Fruit fly (Drosophila melanogaster) whole organism, prepupa: ENCODE data around the gene CG34241.

Experiments used
- Blimp-1 ChIP-seq: fragments of 200-800 bp; sonication (Bioruptor generic); optimal IDR thresholded peaks from 3 replicates; lab custom pipeline; 2017; ENCODE audit warnings: missing biosample characterization, missing genetic modification characterization, mild to moderate bottlenecking, moderate library complexity, missing genetic modification reagents
- CG10631 ChIP-seq: fragments of 200-800 bp; sonication (Bioruptor generic); optimal IDR thresholded peaks from 2 replicates; lab custom pipeline; 2016; ENCODE audit warnings: missing biosample characterization, missing genetic modification characterization
- CG11294 ChIP-seq: fragments of 200-800 bp; sonication (Bioruptor generic); IDR thresholded peaks from 2 replicates; pipeline ENCODE4 v1.3.6; 2022; ENCODE audit warnings: missing biosample characterization, missing genetic modification characterization
- CG11902 ChIP-seq: fragments of 200-800 bp; sonication (Bioruptor generic); optimal IDR thresholded peaks from 3 replicates; lab custom pipeline; 2016; ENCODE audit warnings: missing biosample characterization, missing genetic modification characterization
- CG1621 ChIP-seq: fragments of 200-800 bp; sonication (Bioruptor generic); optimal IDR thresholded peaks from 3 replicates; lab custom pipeline; 2018; ENCODE audit warnings: missing biosample characterization, mild to moderate bottlenecking, missing genetic modification characterization
- CG16779 ChIP-seq: fragments of 200-800 bp; sonication (Bioruptor generic); optimal IDR thresholded peaks from 3 replicates; lab custom pipeline; 2017; ENCODE audit warnings: missing biosample characterization, mild to moderate bottlenecking, missing genetic modification characterization
- CG3032 ChIP-seq: fragments of 200-800 bp; optimal IDR thresholded peaks from 2 replicates; lab custom pipeline; 2019; ENCODE audit warnings: missing biosample characterization, mild to moderate bottlenecking, missing genetic modification characterization, moderate library complexity
- CG32006 ChIP-seq: fragments of 200-800 bp; sonication (Bioruptor generic); optimal IDR thresholded peaks from 3 replicates; lab custom pipeline; 2017; ENCODE audit warnings: missing biosample characterization, mild to moderate bottlenecking, missing genetic modification characterization
- CG34406 ChIP-seq: fragments of 200-800 bp; sonication (Bioruptor generic); optimal IDR thresholded peaks from 3 replicates; lab custom pipeline; 2016; ENCODE audit warnings: missing biosample characterization, missing genetic modification characterization
- CG4318 ChIP-seq: fragments of 200-800 bp; sonication (Bioruptor generic); optimal IDR thresholded peaks from 3 replicates; lab custom pipeline; 2017; ENCODE audit warnings: missing biosample characterization, mild to moderate bottlenecking, missing genetic modification characterization
- CG6163 ChIP-seq: fragments of 200-800 bp; sonication (Bioruptor generic); IDR thresholded peaks from 3 replicates; pipeline ENCODE4 v1.3.6; 2022; ENCODE audit warnings: missing biosample characterization, missing genetic modification characterization
- CG6276 ChIP-seq: fragments of 200-800 bp; sonication (Bioruptor generic); optimal IDR thresholded peaks from 2 replicates; lab custom pipeline; 2017; ENCODE audit warnings: missing biosample characterization, mild to moderate bottlenecking, missing genetic modification characterization
- CG6808 ChIP-seq: fragments of 200-800 bp; sonication (Bioruptor generic); optimal IDR thresholded peaks from 3 replicates; lab custom pipeline; 2017; ENCODE audit warnings: missing biosample characterization, missing genetic modification characterization, mild to moderate bottlenecking, moderate library complexity, missing genetic modification reagents
- CG6854 ChIP-seq: fragments of 200-800 bp; sonication (Bioruptor generic); optimal IDR thresholded peaks from 2 replicates; lab custom pipeline; 2017; ENCODE audit warnings: missing biosample characterization, mild to moderate bottlenecking, missing genetic modification characterization
- CG7368 ChIP-seq: fragments of 200-800 bp; sonication (Bioruptor generic); optimal IDR thresholded peaks from 3 replicates; lab custom pipeline; 2016; ENCODE audit warnings: missing biosample characterization, missing genetic modification characterization
- CG8119 ChIP-seq: fragments of 200-800 bp; sonication (Bioruptor generic); IDR thresholded peaks from 3 replicates; pipeline ENCODE4 v1.3.6; 2022; ENCODE audit warnings: missing biosample characterization, missing genetic modification characterization
- CG9139 ChIP-seq: fragments of 200-800 bp; sonication (Bioruptor generic); optimal IDR thresholded peaks from 3 replicates; lab custom pipeline; 2017; ENCODE audit warnings: missing biosample characterization, mild to moderate bottlenecking, missing genetic modification characterization
- Eip75B ChIP-seq: fragments of 200-800 bp; sonication (Bioruptor generic); optimal IDR thresholded peaks from 3 replicates; lab custom pipeline; 2016; ENCODE audit warnings: missing biosample characterization, missing genetic modification characterization
- Eip78C ChIP-seq: fragments of 200-800 bp; sonication (Bioruptor generic); peaks from one replicate; lab custom pipeline; 2016; ENCODE audit warnings: missing biosample characterization, missing genetic modification characterization
- Eip93F ChIP-seq: fragments of 200-800 bp; sonication (Bioruptor generic); optimal IDR thresholded peaks from 2 replicates; lab custom pipeline; 2016; ENCODE audit warnings: missing biosample characterization, mild to moderate bottlenecking, missing genetic modification characterization
- Ets21C ChIP-seq: fragments of 200-800 bp; sonication (Bioruptor generic); optimal IDR thresholded peaks from 3 replicates; lab custom pipeline; 2016; ENCODE audit warnings: missing biosample characterization, missing genetic modification characterization
- Ets96B ChIP-seq: fragments of 200-800 bp; optimal IDR thresholded peaks from 2 replicates; lab custom pipeline; 2019; ENCODE audit warnings: missing biosample characterization, mild to moderate bottlenecking, missing genetic modification characterization, moderate library complexity
- Hr39 ChIP-seq: fragments of 200-800 bp; sonication (Bioruptor generic); optimal IDR thresholded peaks from 2 replicates; lab custom pipeline; 2016; ENCODE audit warnings: missing biosample characterization, missing genetic modification characterization
- Hr4 ChIP-seq: fragments of 200-800 bp; sonication (Bioruptor generic); optimal IDR thresholded peaks from 3 replicates; lab custom pipeline; 2016; ENCODE audit warnings: missing biosample characterization, missing genetic modification characterization
- Lpt ChIP-seq: fragments of 200-800 bp; sonication (Bioruptor generic); optimal IDR thresholded peaks from 3 replicates; lab custom pipeline; 2016; ENCODE audit warnings: missing biosample characterization, missing genetic modification characterization
- OdsH ChIP-seq: fragments of 200-800 bp; sonication (Bioruptor generic); optimal IDR thresholded peaks from 3 replicates; lab custom pipeline; 2016; ENCODE audit warnings: missing biosample characterization, missing genetic modification characterization
- Smox ChIP-seq: fragments of 200-800 bp; sonication (Bioruptor generic); optimal IDR thresholded peaks from 3 replicates; lab custom pipeline; 2016; ENCODE audit warnings: missing biosample characterization, missing genetic modification characterization
- Sox102F ChIP-seq: fragments of 200-800 bp; sonication (Bioruptor generic); optimal IDR thresholded peaks from 2 replicates; lab custom pipeline; 2016; ENCODE audit warnings: missing biosample characterization, mild to moderate bottlenecking, missing genetic modification characterization
- Sox14 ChIP-seq: fragments of 200-800 bp; sonication (Bioruptor generic); optimal IDR thresholded peaks from 3 replicates; lab custom pipeline; 2016; ENCODE audit warnings: missing biosample characterization, missing genetic modification characterization
- Sox15 ChIP-seq: fragments of 200-800 bp; sonication (Bioruptor generic); optimal IDR thresholded peaks from 3 replicates; lab custom pipeline; 2016; ENCODE audit warnings: missing biosample characterization, missing genetic modification characterization
- achi ChIP-seq: fragments of 200-800 bp; sonication (Bioruptor generic); optimal IDR thresholded peaks from 3 replicates; lab custom pipeline; 2016; ENCODE audit warnings: missing biosample characterization, missing genetic modification characterization
- acj6 ChIP-seq: fragments of 200-800 bp; sonication (Bioruptor generic); optimal IDR thresholded peaks from 3 replicates; lab custom pipeline; 2016; ENCODE audit warnings: missing biosample characterization, missing genetic modification characterization
- cyc ChIP-seq: fragments of 200-800 bp; sonication (Bioruptor generic); optimal IDR thresholded peaks from 3 replicates; lab custom pipeline; 2016; ENCODE audit warnings: missing biosample characterization, missing genetic modification characterization
- dac ChIP-seq: fragments of 200-800 bp; sonication (Bioruptor generic); optimal IDR thresholded peaks from 2 replicates; lab custom pipeline; 2017; ENCODE audit warnings: missing biosample characterization, mild to moderate bottlenecking, missing genetic modification characterization
- dsx ChIP-seq: fragments of 200-800 bp; optimal IDR thresholded peaks from 3 replicates; lab custom pipeline; 2019; ENCODE audit warnings: missing biosample characterization, mild to moderate bottlenecking, missing genetic modification characterization, moderate library complexity; ENCODE audit not compliant: poor library complexity, severe bottlenecking
- eg ChIP-seq: fragments of 200-800 bp; sonication (Bioruptor generic); IDR thresholded peaks from 3 replicates; pipeline ENCODE4 v1.3.6; 2022; ENCODE audit warnings: missing biosample characterization, missing genetic modification characterization
- esn ChIP-seq: fragments of 200-800 bp; sonication (Bioruptor generic); optimal IDR thresholded peaks from 2 replicates; lab custom pipeline; 2016; ENCODE audit warnings: missing biosample characterization, mild to moderate bottlenecking, missing genetic modification characterization, moderate library complexity
- fd59A ChIP-seq: fragments of 200-800 bp; sonication (Bioruptor generic); optimal IDR thresholded peaks from 2 replicates; lab custom pipeline; 2017; ENCODE audit warnings: missing biosample characterization, mild to moderate bottlenecking, missing genetic modification characterization, missing genetic modification reagents
- fd85E ChIP-seq: fragments of 200-800 bp; sonication (Bioruptor generic); optimal IDR thresholded peaks from 3 replicates; lab custom pipeline; 2016; ENCODE audit warnings: missing biosample characterization, missing genetic modification characterization
- fkh ChIP-seq: fragments of 200-800 bp; sonication (Bioruptor generic); optimal IDR thresholded peaks from 3 replicates; lab custom pipeline; 2017; ENCODE audit warnings: missing biosample characterization, mild to moderate bottlenecking, missing genetic modification characterization, moderate library complexity
- lz ChIP-seq: fragments of 200-800 bp; sonication (Bioruptor generic); optimal IDR thresholded peaks from 3 replicates; lab custom pipeline; 2016; ENCODE audit warnings: missing biosample characterization, missing genetic modification characterization
- pdm3 ChIP-seq: fragments of 200-800 bp; sonication (Bioruptor generic); optimal IDR thresholded peaks from 3 replicates; lab custom pipeline; 2016; ENCODE audit warnings: missing biosample characterization, missing genetic modification characterization
- salr ChIP-seq, 2 experiments: fragments of 200-800 bp; sonication (Bioruptor generic); optimal IDR thresholded peaks; 3 replicates each; lab custom pipeline; 2016 to 2018; ENCODE audit warnings: missing biosample characterization in 2 of 2, missing genetic modification characterization in 2 of 2, mild to moderate bottlenecking in 1 of 2
- svp ChIP-seq: fragments of 200-800 bp; sonication (Bioruptor generic); peaks from one replicate; lab custom pipeline; 2016; ENCODE audit warnings: missing biosample characterization, missing genetic modification characterization
- topi ChIP-seq: fragments of 200-800 bp; sonication (Bioruptor generic); optimal IDR thresholded peaks from 3 replicates; lab custom pipeline; 2016; ENCODE audit warnings: missing biosample characterization, missing genetic modification characterization

Gene CG34241

DNA sequence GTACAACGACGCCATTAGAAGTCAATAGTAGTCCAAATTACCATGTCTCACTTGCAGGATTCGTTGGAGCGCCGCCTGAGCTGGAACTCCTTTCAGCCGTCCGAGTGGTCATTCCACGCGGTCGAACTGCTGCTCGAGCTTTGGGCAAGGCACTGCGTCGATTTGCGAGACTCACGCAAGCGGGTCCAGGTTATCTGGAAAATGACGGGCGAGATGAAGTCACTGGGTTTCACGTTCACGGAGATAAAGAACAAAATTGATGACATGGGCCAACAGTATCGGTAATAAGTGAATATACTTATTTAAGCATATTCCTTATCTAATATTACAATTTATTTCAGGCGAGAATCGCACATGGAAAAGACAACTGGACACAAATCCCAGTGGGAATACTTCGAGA is 9.1 kb upstream of the CG34241 start:
- peak; percentile 97 for TF ChIP-seq svp
- no peak for TF ChIP-seq Sox102F (GFP tag; lab: Kevin White, UChicago)

DNA sequence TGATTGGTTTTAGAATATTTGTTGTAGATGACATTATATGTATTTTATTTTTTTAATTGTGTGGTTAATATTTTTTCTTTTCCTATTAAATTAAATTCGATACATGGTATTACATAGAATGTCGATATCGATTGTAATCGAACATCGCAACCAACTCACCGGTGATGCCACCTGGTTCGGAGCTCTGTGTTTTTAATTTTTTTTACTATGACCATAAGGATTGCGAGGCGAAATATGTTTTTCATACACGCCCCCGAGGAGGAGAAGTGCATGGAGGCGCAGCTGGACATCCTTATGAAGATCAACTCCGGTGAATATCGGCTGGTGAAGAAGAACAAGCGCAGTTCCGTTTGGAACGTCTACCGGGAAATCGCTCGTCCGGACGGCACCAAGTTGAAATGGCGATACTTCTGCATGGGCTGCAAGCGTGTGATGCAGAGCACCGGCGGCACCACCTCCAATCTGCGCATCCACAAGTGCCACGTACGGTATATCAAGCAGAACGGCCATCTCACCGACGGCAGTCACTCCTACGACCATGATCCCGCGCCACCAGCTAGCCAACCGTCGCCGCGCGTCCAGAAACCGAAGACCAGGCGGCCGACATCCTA is 7.8 kb upstream of the CG34241 start, which contains the start of gene CG11560:
Gene CG11560 (plus strand): TSS at position 145 of the 611 bp plus-strand sequence.
- TF ChIP-seq CG34406 (GFP tag; lab: Kevin White, UChicago), result no peak
- peak; percentile 20 for TF ChIP-seq Eip78C (GFP tag; lab: Kevin White, UChicago)

DNA sequence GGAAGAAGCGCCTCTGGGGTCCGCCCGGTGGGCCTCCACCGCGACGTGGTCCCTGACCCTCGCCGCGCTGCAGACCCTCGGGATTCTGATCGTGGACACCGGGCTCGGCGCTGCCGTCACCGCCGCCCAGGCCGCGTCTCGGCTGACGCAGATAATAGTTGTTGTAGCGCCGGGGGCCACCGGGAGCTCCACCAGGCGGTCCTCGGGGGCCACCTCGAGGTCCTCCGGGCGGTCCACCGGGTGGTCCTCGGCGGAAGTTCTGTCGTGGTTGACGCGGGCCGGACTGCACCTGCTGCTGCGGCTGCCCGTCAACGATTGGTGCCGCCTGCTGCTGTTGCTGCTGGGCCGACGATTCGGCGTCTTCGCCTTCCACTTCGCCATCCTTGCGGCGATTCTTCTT is 4.9 kb upstream of the CG34241 start:
- no peak for TF ChIP-seq Blimp-1 (GFP tag; lab: Kevin White, UChicago)
- TF ChIP-seq CG8119, result no peak
- TF ChIP-seq dsx, result no peak
- TF ChIP-seq Ets96B (tag; lab: Kevin White, UChicago), result no peak
- TF ChIP-seq Ets21C (GFP tag; lab: Kevin White, UChicago), result no peak

DNA sequence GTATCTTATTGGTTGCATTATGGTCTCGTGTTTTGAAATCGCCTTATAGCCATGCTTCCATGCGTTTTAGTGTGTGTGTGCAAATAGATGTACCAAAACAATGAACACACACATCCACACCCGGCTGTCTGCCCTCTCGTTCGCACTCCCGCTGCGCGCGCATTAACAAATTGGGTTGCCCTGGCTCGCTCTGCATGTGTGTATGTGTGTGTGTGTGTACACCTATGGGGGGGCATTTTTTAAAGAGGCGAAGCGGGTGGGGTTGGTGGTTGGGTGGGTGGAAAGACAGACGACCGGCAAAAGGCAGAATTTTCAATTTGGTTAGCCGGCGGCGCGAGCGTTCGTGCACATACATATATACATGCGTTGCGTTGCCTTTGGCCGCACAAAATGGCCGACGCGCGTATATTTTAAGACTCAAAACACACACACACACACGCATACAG is 3.6 kb upstream of the CG34241 start:
- no peak for TF ChIP-seq Smox (GFP tag; lab: Kevin White, UChicago)
- TF ChIP-seq CG1621 (tag; lab: Kevin White, UChicago), result peak; percentile 29
- TF ChIP-seq dac (GFP tag; lab: Kevin White, UChicago), result no peak
- peak; percentile 38 for TF ChIP-seq Eip93F
- TF ChIP-seq CG4318, result no peak
- no peak for TF ChIP-seq CG6276 (GFP tag; lab: Kevin White, UChicago)
- TF ChIP-seq CG7368 (GFP tag; lab: Kevin White, UChicago), result no peak
- TF ChIP-seq CG6808, result peak; percentile 48
- no peak for TF ChIP-seq fd85E
- TF ChIP-seq fd59A, result no peak
- TF ChIP-seq CG10631, result no peak
- peak; percentile 58 for TF ChIP-seq CG6854 (GFP tag; lab: Kevin White, UChicago)
- TF ChIP-seq salr (GFP tag; optimal IDR thresholded peaks at IDR 0.05; lab: Kevin White, UChicago), result no peak
- no peak for TF ChIP-seq Sox15 (GFP tag; lab: Kevin White, UChicago)
- TF ChIP-seq eg, result no peak
- TF ChIP-seq Sox102F (GFP tag; lab: Kevin White, UChicago), result no peak
- TF ChIP-seq achi (GFP tag; lab: Kevin White, UChicago), result no peak
- TF ChIP-seq acj6 (GFP tag; lab: Kevin White, UChicago), result no peak
- no peak for TF ChIP-seq Eip75B (GFP tag; lab: Kevin White, UChicago)
- TF ChIP-seq Lpt, result no peak
- TF ChIP-seq Blimp-1 (GFP tag; lab: Kevin White, UChicago), result no peak
- peak; percentile 54 for TF ChIP-seq CG16779 (tag; lab: Kevin White, UChicago)
- no peak for TF ChIP-seq CG32006 (GFP tag; lab: Kevin White, UChicago)
- no peak for TF ChIP-seq Hr39 (GFP tag; lab: Kevin White, UChicago)
- TF ChIP-seq cyc (GFP tag; lab: Kevin White, UChicago), result no peak
- TF ChIP-seq topi (GFP tag; lab: Kevin White, UChicago), result no peak
- TF ChIP-seq Eip78C (GFP tag; lab: Kevin White, UChicago), result peak; percentile 45
- no peak for TF ChIP-seq CG11902 (GFP tag; lab: Kevin White, UChicago)
- peak; percentile 53; the same call in 2 of the 3 replicates for TF ChIP-seq CG6163 (GFP tag; lab: Robert Waterston, UW)
- TF ChIP-seq OdsH (GFP tag; lab: Kevin White, UChicago), result no peak
- no peak for TF ChIP-seq lz
- no peak for TF ChIP-seq CG9139 (GFP tag; lab: Kevin White, UChicago)
- peak; percentile 20 for TF ChIP-seq CG34406 (GFP tag; lab: Kevin White, UChicago)
- no peak for TF ChIP-seq esn
- TF ChIP-seq pdm3 (GFP tag; lab: Kevin White, UChicago), result no peak
- peak; percentile 51 for TF ChIP-seq Sox14 (GFP tag; lab: Kevin White, UChicago)
- TF ChIP-seq CG3032 (tag; lab: Kevin White, UChicago), result no peak
- no peak for TF ChIP-seq CG11294
- peak; percentile 37 for TF ChIP-seq dsx
- no peak for TF ChIP-seq Ets96B (tag; lab: Kevin White, UChicago)
- no peak for TF ChIP-seq Hr4 (GFP tag; lab: Kevin White, UChicago)
- peak; percentile 95 for TF ChIP-seq fkh (GFP tag; lab: Kevin White, UChicago)
